Worm (Caenorhabditis elegans) whole organism, mixed stage, embryonic: ENCODE measurements around the gene Y54G2A.7.

Source experiments
- M03D4.4 ChIP-seq: sonication (generic microtip); optimal IDR thresholded peaks from 2 replicates; lab custom pipeline; 2017; ENCODE audit warnings: mild to moderate bottlenecking, missing genetic modification characterization, missing compliant biosample characterization
- bed-3 ChIP-seq: fragments of 200-800 bp; sonication (Bioruptor generic); optimal IDR thresholded peaks from 3 replicates; lab custom pipeline; 2018; ENCODE audit warnings: mild to moderate bottlenecking, missing genetic modification characterization, moderate library complexity, missing compliant biosample characterization
- blmp-1 ChIP-seq: fragments of 150-350 bp; optimal IDR thresholded peaks from 2 replicates; lab custom pipeline; 2014; ENCODE audit warnings: missing biosample characterization, missing genetic modification characterization
- ceh-39 ChIP-seq: fragments of 150-350 bp; optimal IDR thresholded peaks from 2 replicates; lab custom pipeline; 2014; ENCODE audit warnings: missing biosample characterization, missing genetic modification characterization
- ceh-43 ChIP-seq: fragments of 200-800 bp; sonication (Bioruptor generic); optimal IDR thresholded peaks from 2 replicates; lab custom pipeline; 2018; ENCODE audit warnings: mild to moderate bottlenecking, missing genetic modification characterization, moderate library complexity, missing compliant biosample characterization
- ceh-83 ChIP-seq: fragments of 200-800 bp; sonication (Bioruptor generic); optimal IDR thresholded peaks from 2 replicates; lab custom pipeline; 2018; ENCODE audit warnings: mild to moderate bottlenecking, missing genetic modification characterization, missing compliant biosample characterization
- ces-1 ChIP-seq: fragments of 150-350 bp; optimal IDR thresholded peaks from 2 replicates; lab custom pipeline; 2014; ENCODE audit warnings: missing biosample characterization, missing genetic modification reagents, missing genetic modification characterization
- cnd-1 ChIP-seq: fragments of 200-800 bp; sonication (Bioruptor generic); optimal IDR thresholded peaks from 2 replicates; lab custom pipeline; 2018; ENCODE audit warnings: mild to moderate bottlenecking, missing genetic modification characterization, missing compliant biosample characterization
- drap-1 ChIP-seq: fragments of 200-800 bp; sonication (Bioruptor generic); optimal IDR thresholded peaks from 3 replicates; lab custom pipeline; 2018; ENCODE audit warnings: mild to moderate bottlenecking, missing genetic modification characterization, missing compliant biosample characterization
- hlh-1 ChIP-seq: fragments of 150-350 bp; optimal IDR thresholded peaks from 2 replicates; lab custom pipeline; 2014; ENCODE audit warnings: missing biosample characterization, missing genetic modification reagents, missing genetic modification characterization
- lin-13 ChIP-seq: fragments of 150-350 bp; optimal IDR thresholded peaks from 2 replicates; lab custom pipeline; 2014; ENCODE audit warnings: missing biosample characterization, missing genetic modification characterization
- lin-32 ChIP-seq: fragments of 200-800 bp; sonication (Bioruptor generic); optimal IDR thresholded peaks from 2 replicates; lab custom pipeline; 2018; ENCODE audit warnings: mild to moderate bottlenecking, missing genetic modification characterization, missing compliant biosample characterization
- lsy-2 ChIP-seq: fragments of 150-350 bp; optimal IDR thresholded peaks from 2 replicates; lab custom pipeline; 2014; ENCODE audit warnings: missing biosample characterization, missing genetic modification characterization
- mab-5 ChIP-seq: fragments of 150-350 bp; optimal IDR thresholded peaks from 2 replicates; lab custom pipeline; 2014; ENCODE audit warnings: missing biosample characterization, missing genetic modification characterization
- mep-1 ChIP-seq: fragments of 150-350 bp; optimal IDR thresholded peaks from 2 replicates; lab custom pipeline; 2017; ENCODE audit warnings: missing biosample characterization, missing genetic modification reagents, missing genetic modification characterization, inconsistent platforms
- mls-2 ChIP-seq: sonication (generic microtip); optimal IDR thresholded peaks from 2 replicates; lab custom pipeline; 2016; ENCODE audit warnings: mild to moderate bottlenecking, missing genetic modification characterization, moderate library complexity, missing compliant biosample characterization
- nhr-12 ChIP-seq: fragments of 150-350 bp; optimal IDR thresholded peaks from 2 replicates; lab custom pipeline; 2014; ENCODE audit warnings: missing biosample characterization, missing genetic modification characterization
- nhr-237 ChIP-seq: fragments of 150-350 bp; optimal IDR thresholded peaks from 2 replicates; lab custom pipeline; 2014; ENCODE audit warnings: missing biosample characterization, missing genetic modification characterization
- nhr-28 ChIP-seq: fragments of 150-350 bp; optimal IDR thresholded peaks from 2 replicates; lab custom pipeline; 2014; ENCODE audit warnings: missing biosample characterization, missing genetic modification characterization
- nhr-76 ChIP-seq: sonication (generic microtip); optimal IDR thresholded peaks from 2 replicates; lab custom pipeline; 2017; ENCODE audit warnings: missing biosample characterization, missing genetic modification characterization
- pha-4 ChIP-seq: fragments of 150-350 bp; optimal IDR thresholded peaks from 2 replicates; lab custom pipeline; 2018; ENCODE audit warnings: missing biosample characterization, missing genetic modification reagents, missing genetic modification characterization
- sem-2 ChIP-seq: fragments of 200-800 bp; sonication (Bioruptor generic); optimal IDR thresholded peaks from 2 replicates; lab custom pipeline; 2018; ENCODE audit warnings: mild to moderate bottlenecking, missing genetic modification characterization, missing compliant biosample characterization
- snpc-4 ChIP-seq: fragments of 150-350 bp; optimal IDR thresholded peaks from 2 replicates; lab custom pipeline; 2014; ENCODE audit warnings: missing biosample characterization, missing genetic modification characterization
- sptf-1 ChIP-seq: sonication (generic microtip); optimal IDR thresholded peaks from 2 replicates; lab custom pipeline; 2017; ENCODE audit warnings: mild to moderate bottlenecking, missing genetic modification characterization, moderate library complexity, missing compliant biosample characterization
- tbx-8 ChIP-seq: fragments of 200-800 bp; sonication (Bioruptor generic); optimal IDR thresholded peaks from 2 replicates; lab custom pipeline; 2018; ENCODE audit warnings: mild to moderate bottlenecking, missing genetic modification characterization, moderate library complexity, missing compliant biosample characterization
- unc-120 ChIP-seq: sonication (generic microtip); optimal IDR thresholded peaks from 2 replicates; lab custom pipeline; 2017; ENCODE audit warnings: missing genetic modification characterization, missing compliant biosample characterization; ENCODE audit not compliant: poor library complexity, severe bottlenecking
- unc-39 ChIP-seq: fragments of 150-350 bp; optimal IDR thresholded peaks from 2 replicates; lab custom pipeline; 2014; ENCODE audit warnings: missing biosample characterization, missing genetic modification characterization
- unc-62 ChIP-seq: fragments of 150-350 bp; optimal IDR thresholded peaks from 2 replicates; lab custom pipeline; 2014; ENCODE audit warnings: missing biosample characterization, missing genetic modification reagents, missing genetic modification characterization
- zip-8 ChIP-seq: fragments of 150-350 bp; optimal IDR thresholded peaks from 2 replicates; lab custom pipeline; 2014; ENCODE audit warnings: missing biosample characterization, missing genetic modification characterization
- ztf-11 ChIP-seq: fragments of 150-350 bp; optimal IDR thresholded peaks from 2 replicates; lab custom pipeline; 2014; ENCODE audit warnings: missing biosample characterization, missing genetic modification characterization

Gene Y54G2A.7

DNA sequence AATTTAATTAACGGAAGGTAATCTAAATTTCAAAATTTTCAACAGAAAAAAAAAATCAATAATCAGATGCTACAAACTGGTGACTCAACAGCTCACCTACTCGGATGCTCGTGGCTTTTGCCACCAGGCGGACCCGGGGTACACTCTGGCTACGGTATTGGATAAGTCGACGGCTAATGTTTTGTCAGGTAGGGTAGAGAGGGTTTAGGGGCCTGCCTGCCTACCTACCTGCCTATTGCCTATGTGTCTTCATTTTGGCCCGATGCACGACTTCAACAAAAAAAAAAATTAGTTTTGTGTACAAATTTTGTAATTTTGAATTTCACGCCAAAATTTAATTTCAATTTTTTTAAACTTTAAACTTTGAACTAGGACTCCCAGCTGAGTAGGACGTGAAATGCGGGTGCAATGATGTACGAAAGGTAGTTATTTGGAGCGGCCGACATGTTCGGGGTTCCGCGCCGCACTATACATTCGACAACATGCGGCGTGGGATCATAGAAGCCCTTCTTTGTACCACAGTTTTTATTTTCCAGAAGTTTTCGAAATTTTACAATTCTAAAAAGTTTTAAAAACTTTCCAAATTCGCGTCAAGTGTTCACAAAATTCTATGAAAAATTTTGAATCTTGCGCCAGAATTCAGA is 12.8 kb upstream of the Y54G2A.7 start:
- TF ChIP-seq ceh-83 (GFP tag; lab: Kevin White, UChicago) = peak; percentile 3
- no peak for TF ChIP-seq sptf-1
- TF ChIP-seq blmp-1 (tag; lab: Kevin White, UChicago) = no peak
- no peak for TF ChIP-seq sem-2 (GFP tag; lab: Kevin White, UChicago)
- no peak for TF ChIP-seq snpc-4 (tag; lab: Kevin White, UChicago)
- TF ChIP-seq ceh-43 (GFP tag; lab: Kevin White, UChicago) = no peak
- TF ChIP-seq, all 35 proteins: peak for 1

DNA sequence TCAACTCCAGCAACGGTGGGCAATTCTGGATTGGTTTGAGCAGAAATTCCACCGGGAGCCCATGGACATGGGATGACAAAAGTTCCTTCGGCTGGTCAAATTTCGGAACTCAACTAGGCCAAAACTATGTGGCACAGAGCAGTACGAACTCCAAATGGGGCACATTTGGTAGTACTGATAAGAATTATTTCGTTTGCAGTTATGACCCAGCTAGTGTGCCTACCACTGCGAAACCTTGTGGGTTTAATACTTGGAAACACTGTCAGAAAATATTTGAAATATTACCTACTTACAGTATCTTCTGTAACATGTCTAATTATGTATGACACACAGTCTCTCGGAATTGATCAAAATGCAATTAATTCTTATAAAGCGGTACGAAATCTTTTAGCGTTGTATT is 12.1 kb upstream of the Y54G2A.7 start:
- TF ChIP-seq M03D4.4 (tag; lab: Kevin White, UChicago) (no peak), nhr-76 (tag; lab: Kevin White, UChicago) (no peak), unc-62 (GFP tag; lab: Kevin White, UChicago) (no peak), bed-3 (GFP tag; lab: Kevin White, UChicago) (no peak), mep-1 (tag; lab: Kevin White, UChicago) (no peak), ceh-43 (GFP tag; lab: Kevin White, UChicago) (no peak)

DNA sequence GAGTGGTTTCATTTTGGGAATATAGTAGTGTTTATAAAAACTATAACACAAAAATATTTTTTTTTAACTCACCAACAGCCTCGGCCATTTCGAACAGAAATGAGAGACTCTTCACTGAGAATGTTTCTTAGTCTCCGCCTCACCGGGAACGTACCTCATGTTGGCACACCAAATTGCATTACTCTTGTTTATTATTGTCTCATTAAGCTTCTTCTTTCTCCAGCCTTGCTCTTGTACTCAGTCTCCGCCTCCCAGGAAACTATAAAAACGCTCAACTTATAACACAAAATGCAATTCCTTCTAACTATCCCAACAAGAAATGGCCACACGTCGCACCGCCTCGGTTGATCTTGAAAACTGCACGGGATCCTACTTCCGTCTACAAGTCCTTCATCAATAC is 5.8 kb upstream of the Y54G2A.7 start, which contains the start of the genes Y54G2A.48 and pudl-1:
Gene Y54G2A.48 (minus strand): TSS at position 101 of the 400 bp plus-strand sequence.
Gene pudl-1 (plus strand): TSS at position 320 of the 400 bp plus-strand sequence.
- TF ChIP-seq sem-2 (GFP tag; lab: Kevin White, UChicago) = no peak
- no peak for TF ChIP-seq ceh-39
- TF ChIP-seq mep-1 (tag; lab: Kevin White, UChicago) = no peak
- no peak for TF ChIP-seq lsy-2
- TF ChIP-seq sptf-1 = no peak
- TF ChIP-seq tbx-8 (GFP tag; lab: Kevin White, UChicago) = no peak

DNA sequence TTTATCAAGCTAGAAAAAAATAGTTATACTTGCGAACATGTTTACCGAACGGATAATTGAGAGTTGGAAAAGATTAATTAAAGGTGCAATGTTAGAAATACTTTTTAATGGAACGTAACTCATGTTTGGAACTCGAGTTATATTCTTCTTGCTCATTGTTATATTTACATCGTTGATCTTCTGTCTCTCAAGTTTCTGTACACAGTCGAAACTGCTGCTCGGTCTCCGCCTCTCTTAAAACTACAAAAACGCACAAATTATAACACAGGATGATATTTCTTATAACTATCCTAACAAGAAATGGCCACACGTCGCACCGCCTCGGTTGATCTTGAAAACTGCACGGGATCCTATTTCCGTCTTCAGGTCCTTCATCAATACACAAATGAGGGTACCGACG is 3.9 kb upstream of the Y54G2A.7 start, which contains the start of gene pudl-2:
Gene pudl-2 (plus strand): TSS at position 301 of the 400 bp plus-strand sequence.
- no peak for TF ChIP-seq nhr-12 (tag; lab: Kevin White, UChicago)

DNA sequence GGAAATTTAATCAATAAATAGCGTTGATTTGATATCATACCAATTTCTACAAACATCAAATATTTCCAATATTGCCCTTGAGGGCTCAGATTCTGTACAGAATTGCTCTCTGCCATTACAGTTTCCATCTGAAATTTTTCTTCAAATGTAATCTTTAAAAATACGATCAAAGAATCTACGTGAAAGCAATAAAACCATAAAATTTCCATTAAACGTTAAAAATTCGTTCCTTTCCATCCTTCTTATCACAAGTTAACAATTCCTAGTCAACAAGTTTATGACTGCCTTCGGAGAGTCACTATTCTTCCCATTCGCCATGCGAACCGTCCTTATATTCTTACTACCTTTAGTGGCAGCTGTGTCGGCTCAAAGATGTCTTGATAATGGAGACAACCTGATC is 3.0 kb upstream of the Y54G2A.7 start, which contains the start of gene clec-82:
Gene clec-82 (plus strand): TSS at position 301 of the 400 bp plus-strand sequence.
- TF ChIP-seq lin-13 (no peak), nhr-12 (tag; lab: Kevin White, UChicago) (no peak), unc-62 (GFP tag; lab: Kevin White, UChicago) (no peak), drap-1 (GFP tag; lab: Kevin White, UChicago) (no peak), tbx-8 (GFP tag; lab: Kevin White, UChicago) (no peak), mep-1 (tag; lab: Kevin White, UChicago) (no peak), ces-1 (no peak), nhr-28 (tag; lab: Kevin White, UChicago) (no peak), ceh-83 (GFP tag; lab: Kevin White, UChicago) (no peak), lin-32 (GFP tag; lab: Kevin White, UChicago) (no peak), nhr-237 (tag; lab: Kevin White, UChicago) (no peak), ztf-11 (tag; lab: Kevin White, UChicago) (no peak), mab-5 (tag; lab: Kevin White, UChicago) (no peak), pha-4 (tag; lab: Kevin White, UChicago) (no peak), snpc-4 (tag; lab: Kevin White, UChicago) (no peak), unc-39 (tag; lab: Kevin White, UChicago) (no peak)

DNA sequence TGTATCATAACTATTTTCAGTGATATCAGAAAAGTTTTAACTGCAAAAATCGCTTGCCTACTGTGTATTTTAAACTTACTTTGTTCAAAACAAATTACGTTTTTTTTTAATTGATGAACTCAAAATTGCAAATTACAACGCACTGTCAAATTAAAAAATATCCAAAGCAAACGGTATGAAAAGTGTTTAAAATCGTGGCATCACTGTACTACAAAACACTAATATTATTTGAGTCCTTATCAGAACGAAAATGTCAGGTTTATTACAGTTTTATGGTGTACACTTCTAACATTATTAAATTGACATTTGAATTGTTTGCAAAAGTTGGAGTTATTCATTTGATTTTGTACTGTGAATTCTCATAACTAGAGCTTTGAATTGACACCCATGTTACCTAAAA is 2.9 kb downstream of the Y54G2A.7 start, which contains the start of gene clec-83:
Gene clec-83 (minus strand): TSS at position 213 of the 400 bp plus-strand sequence.
- TF ChIP-seq zip-8 (no peak), sem-2 (GFP tag; lab: Kevin White, UChicago) (no peak), blmp-1 (tag; lab: Kevin White, UChicago) (no peak), nhr-28 (tag; lab: Kevin White, UChicago) (no peak), ces-1 (no peak), ceh-43 (GFP tag; lab: Kevin White, UChicago) (no peak), ceh-39 (no peak)
- TF ChIP-seq, all 35 proteins: peak for 0

DNA sequence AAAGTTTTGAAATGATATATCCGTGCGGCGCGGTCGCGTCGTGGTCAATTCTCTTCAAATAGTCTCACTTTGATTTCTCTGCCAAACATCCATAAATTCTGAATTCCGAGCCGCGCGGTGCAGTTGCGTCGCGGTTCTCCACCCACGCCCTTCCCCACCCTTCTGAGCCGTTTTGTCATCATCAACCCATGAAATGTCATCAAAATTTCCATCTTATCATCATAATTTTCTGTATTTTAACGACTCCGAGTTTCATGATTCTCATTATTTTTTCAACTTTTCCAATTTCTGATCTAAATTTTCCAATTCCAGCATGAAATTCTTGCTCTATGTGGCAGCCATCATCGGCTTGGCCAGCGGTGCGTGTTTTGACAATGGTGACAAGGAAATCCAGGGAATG is 3.8 kb downstream of the Y54G2A.7 start, which contains the start of gene clec-84:
Gene clec-84 (plus strand): TSS at position 301 of the 400 bp plus-strand sequence.
- TF ChIP-seq unc-120 (tag; lab: Kevin White, UChicago) = no peak
- TF ChIP-seq mls-2 = no peak
- no peak for TF ChIP-seq drap-1 (GFP tag; lab: Kevin White, UChicago)
- no peak for TF ChIP-seq blmp-1 (tag; lab: Kevin White, UChicago)
- no peak for TF ChIP-seq snpc-4 (tag; lab: Kevin White, UChicago)
- no peak for TF ChIP-seq cnd-1
- no peak for TF ChIP-seq sem-2 (GFP tag; lab: Kevin White, UChicago)
- TF ChIP-seq mab-5 (tag; lab: Kevin White, UChicago) = no peak
- no peak for TF ChIP-seq hlh-1 (tag; lab: Kevin White, UChicago)
- TF ChIP-seq unc-62 (GFP tag; lab: Kevin White, UChicago) = no peak
- TF ChIP-seq bed-3 (GFP tag; lab: Kevin White, UChicago) = no peak
